Worm (Caenorhabditis elegans) whole organism, midembryonic: Measurements from ENCODE around the gene Y43F8B.18.

Source experiments
- cog-1 ChIP-seq: sonication (generic microtip); optimal IDR thresholded peaks from 2 replicates; lab custom pipeline; 2016; ENCODE audit warnings: missing genetic modification characterization, missing compliant biosample characterization
- med-1 ChIP-seq: sonication (generic microtip); optimal IDR thresholded peaks from 2 replicates; lab custom pipeline; 2017; ENCODE audit warnings: missing genetic modification characterization, mild to moderate bottlenecking, missing compliant biosample characterization, antibody characterized with exemption, missing genetic modification reagents; ENCODE audit not compliant: insufficient read depth
- ref-1 ChIP-seq: fragments of 200-800 bp; sonication (Bioruptor generic); conservative IDR thresholded peaks from 2 replicates; pipeline ENCODE4 v1.3.6; 2022; ENCODE audit warnings: missing genetic modification reagents, missing genetic modification characterization, missing compliant biosample characterization

DNA sequence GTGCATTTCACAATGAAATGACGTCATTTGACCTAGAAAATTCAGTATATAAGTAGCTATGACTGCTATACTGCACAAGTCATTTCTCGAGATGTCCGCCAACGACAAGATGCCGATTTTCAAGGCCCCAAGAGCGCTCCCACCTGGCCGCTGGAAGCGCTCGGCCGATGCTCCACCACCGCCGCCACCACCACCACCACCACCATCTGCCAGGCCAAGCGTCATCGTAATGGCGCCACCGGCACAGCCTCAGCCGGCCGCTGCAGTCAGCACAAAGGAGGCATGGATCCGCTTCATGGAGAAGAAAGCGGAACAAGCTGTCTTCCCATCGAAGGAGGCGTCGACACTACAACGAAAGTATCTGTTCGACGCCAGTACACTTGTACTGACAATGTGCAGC, 529 bp upstream of the Y43F8B.18 start, which contains the start of gene Y43F8B.28:
- no peak for TF ChIP-seq ref-1 (GFP tag; lab: Robert Waterston, UW)
- no peak for TF ChIP-seq med-1 (GFP tag; lab: Kevin White, UChicago)
- no peak for TF ChIP-seq cog-1 (tag; lab: Kevin White, UChicago)
